Worm (Caenorhabditis elegans) whole organism, L2 larva: ENCODE data around the gene sly-1.

Experiments used
- C34F6.9 ChIP-seq: fragments of 150-350 bp; optimal IDR thresholded peaks from 2 replicates; lab custom pipeline; 2014; ENCODE audit warnings: missing biosample characterization, missing genetic modification characterization
- Y55F3AM.14 ChIP-seq: fragments of 200-800 bp; sonication (Bioruptor generic); optimal IDR thresholded peaks from 2 replicates; lab custom pipeline; 2018; ENCODE audit warnings: mild to moderate bottlenecking, missing genetic modification characterization, missing compliant biosample characterization
- ZK546.5 ChIP-seq: sonication (generic microtip); optimal IDR thresholded peaks from 2 replicates; lab custom pipeline; 2017; ENCODE audit warnings: missing biosample characterization, missing genetic modification characterization
- alr-1 ChIP-seq: fragments of 150-350 bp; optimal IDR thresholded peaks from 2 replicates; lab custom pipeline; 2014; ENCODE audit warnings: missing biosample characterization, missing genetic modification characterization
- aly-2 ChIP-seq: fragments of 150-350 bp; optimal IDR thresholded peaks from 2 replicates; lab custom pipeline; 2014; ENCODE audit warnings: missing biosample characterization, missing genetic modification characterization
- ceh-16 ChIP-seq: fragments of 150-350 bp; optimal IDR thresholded peaks from 2 replicates; lab custom pipeline; 2014; ENCODE audit warnings: missing biosample characterization, missing genetic modification characterization
- ceh-82 ChIP-seq: fragments of 150-350 bp; optimal IDR thresholded peaks from 2 replicates; lab custom pipeline; 2014; ENCODE audit warnings: missing biosample characterization, missing genetic modification characterization
- crh-2 ChIP-seq: sonication (generic microtip); optimal IDR thresholded peaks from 2 replicates; lab custom pipeline; 2017; ENCODE audit warnings: missing biosample characterization, missing genetic modification characterization
- egl-27 ChIP-seq: sonication (generic microtip); optimal IDR thresholded peaks from 3 replicates; lab custom pipeline; 2017; ENCODE audit warnings: missing biosample characterization, missing genetic modification reagents, missing genetic modification characterization
- elt-3 ChIP-seq: sonication (generic microtip); optimal IDR thresholded peaks from 2 replicates; lab custom pipeline; 2017; ENCODE audit warnings: missing biosample characterization, missing genetic modification characterization
- fos-1 ChIP-seq: fragments of 150-350 bp; optimal IDR thresholded peaks from 2 replicates; lab custom pipeline; 2014; ENCODE audit warnings: missing biosample characterization, missing genetic modification characterization
- gmeb-1 ChIP-seq: fragments of 150-350 bp; optimal IDR thresholded peaks from 2 replicates; lab custom pipeline; 2014; ENCODE audit warnings: missing biosample characterization, missing genetic modification characterization
- lin-11 ChIP-seq: fragments of 150-350 bp; sonication (generic microtip); optimal IDR thresholded peaks from 2 replicates; lab custom pipeline; 2014; ENCODE audit warnings: missing biosample characterization, missing genetic modification characterization, inconsistent platforms, mixed read lengths
- lin-13 ChIP-seq: fragments of 150-350 bp; optimal IDR thresholded peaks from 2 replicates; lab custom pipeline; 2014; ENCODE audit warnings: missing biosample characterization, missing genetic modification reagents, missing genetic modification characterization
- lin-39 ChIP-seq: fragments of 150-350 bp; optimal IDR thresholded peaks from 2 replicates; lab custom pipeline; 2014; ENCODE audit warnings: missing biosample characterization, missing genetic modification reagents, missing genetic modification characterization
- mab-5 ChIP-seq: fragments of 150-350 bp; optimal IDR thresholded peaks from 2 replicates; lab custom pipeline; 2014; ENCODE audit warnings: missing biosample characterization, missing genetic modification characterization
- mbf-1 ChIP-seq: sonication (generic microtip); optimal IDR thresholded peaks from 2 replicates; lab custom pipeline; 2017; ENCODE audit warnings: missing biosample characterization, missing genetic modification characterization
- mdl-1 ChIP-seq, 2 experiments: fragments of 150-350 bp in 1 of 2; sonication (generic microtip) in 1 of 2; optimal IDR thresholded peaks; 2 replicates each; lab custom pipeline; 2017; ENCODE audit warnings: missing biosample characterization in 2 of 2, missing genetic modification characterization in 2 of 2
- nhr-10 ChIP-seq: sonication (generic microtip); optimal IDR thresholded peaks from 2 replicates; lab custom pipeline; 2017; ENCODE audit warnings: missing biosample characterization, missing genetic modification characterization
- nhr-11 ChIP-seq: fragments of 150-350 bp; optimal IDR thresholded peaks from 2 replicates; lab custom pipeline; 2014; ENCODE audit warnings: missing biosample characterization, missing genetic modification characterization
- nhr-21 ChIP-seq: fragments of 150-350 bp; optimal IDR thresholded peaks from 2 replicates; lab custom pipeline; 2014; ENCODE audit warnings: missing biosample characterization, missing genetic modification characterization
- nhr-23 ChIP-seq: fragments of 150-350 bp; optimal IDR thresholded peaks from 2 replicates; lab custom pipeline; 2014; ENCODE audit warnings: missing biosample characterization, missing genetic modification reagents, missing genetic modification characterization
- nhr-237 ChIP-seq: fragments of 150-350 bp; optimal IDR thresholded peaks from 2 replicates; lab custom pipeline; 2014; ENCODE audit warnings: missing biosample characterization, missing genetic modification characterization
- nhr-25 ChIP-seq: fragments of 150-350 bp; sonication (generic microtip); optimal IDR thresholded peaks from 3 replicates; lab custom pipeline; 2014; ENCODE audit warnings: missing biosample characterization, missing genetic modification characterization
- nhr-77 ChIP-seq: fragments of 150-350 bp; optimal IDR thresholded peaks from 2 replicates; lab custom pipeline; 2014; ENCODE audit warnings: missing biosample characterization, missing genetic modification characterization
- peb-1 ChIP-seq: fragments of 150-350 bp; optimal IDR thresholded peaks from 2 replicates; lab custom pipeline; 2014; ENCODE audit warnings: missing biosample characterization, missing genetic modification characterization
- skn-1 ChIP-seq: sonication (generic microtip); optimal IDR thresholded peaks from 2 replicates; lab custom pipeline; 2017; ENCODE audit warnings: missing biosample characterization, missing genetic modification characterization
- sma-3 ChIP-seq: sonication (generic microtip); optimal IDR thresholded peaks from 2 replicates; lab custom pipeline; 2016; ENCODE audit warnings: missing genetic modification reagents, missing genetic modification characterization, missing compliant biosample characterization
- sma-9 ChIP-seq, 2 experiments: fragments of 150-350 bp in 1 of 2; sonication (generic microtip) in 1 of 2; optimal IDR thresholded peaks; 2 replicates each; lab custom pipeline; 2014 to 2016; ENCODE audit warnings: missing genetic modification characterization in 2 of 2, mild to moderate bottlenecking in 1 of 2, missing biosample characterization in 1 of 2, missing compliant biosample characterization in 1 of 2, missing genetic modification reagents in 1 of 2, moderate library complexity in 1 of 2
- unc-55 ChIP-seq: fragments of 150-350 bp; sonication (generic microtip); optimal IDR thresholded peaks from 3 replicates; lab custom pipeline; 2014; ENCODE audit warnings: missing biosample characterization, missing genetic modification reagents, missing genetic modification characterization
- unc-62 ChIP-seq: fragments of 150-350 bp; optimal IDR thresholded peaks from 2 replicates; lab custom pipeline; 2014; ENCODE audit warnings: missing biosample characterization, missing genetic modification reagents, missing genetic modification characterization
- zag-1 ChIP-seq: fragments of 150-350 bp; optimal IDR thresholded peaks from 2 replicates; lab custom pipeline; 2014; ENCODE audit warnings: missing biosample characterization, missing genetic modification characterization
- ztf-4 ChIP-seq: fragments of 150-350 bp; optimal IDR thresholded peaks from 2 replicates; lab custom pipeline; 2014; ENCODE audit warnings: missing biosample characterization, missing genetic modification characterization

The sly-1 gene

DNA sequence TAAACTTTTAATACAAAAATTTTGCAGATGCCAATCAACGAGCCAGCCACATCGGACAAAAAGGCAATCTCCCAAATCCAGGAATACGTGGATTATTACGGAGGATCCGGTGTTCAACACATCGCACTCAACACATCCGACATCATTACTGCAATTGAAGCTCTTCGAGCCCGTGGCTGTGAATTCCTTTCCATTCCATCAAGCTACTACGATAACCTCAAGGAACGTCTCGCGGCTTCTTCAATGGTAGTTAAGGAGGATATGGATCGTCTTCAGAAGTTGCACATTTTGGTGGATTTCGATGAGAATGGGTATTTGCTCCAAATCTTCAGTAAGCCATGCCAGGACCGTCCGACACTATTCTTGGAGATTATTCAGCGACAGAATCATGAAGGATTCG is 30.1 kb downstream of the sly-1 start:
- TF ChIP-seq skn-1 (tag; lab: Kevin White, UChicago) (no peak), mdl-1 (tag; optimal IDR thresholded peaks at IDR 0.05; lab: Kevin White, UChicago) (no peak), ztf-4 (tag; lab: Kevin White, UChicago) (no peak), nhr-237 (no peak), nhr-11 (tag; lab: Kevin White, UChicago) (no peak), egl-27 (tag; lab: Kevin White, UChicago) (no peak), unc-55 (GFP tag; lab: Kevin White, UChicago) (no peak), Y55F3AM.14 (GFP tag; lab: Kevin White, UChicago) (no peak)

DNA sequence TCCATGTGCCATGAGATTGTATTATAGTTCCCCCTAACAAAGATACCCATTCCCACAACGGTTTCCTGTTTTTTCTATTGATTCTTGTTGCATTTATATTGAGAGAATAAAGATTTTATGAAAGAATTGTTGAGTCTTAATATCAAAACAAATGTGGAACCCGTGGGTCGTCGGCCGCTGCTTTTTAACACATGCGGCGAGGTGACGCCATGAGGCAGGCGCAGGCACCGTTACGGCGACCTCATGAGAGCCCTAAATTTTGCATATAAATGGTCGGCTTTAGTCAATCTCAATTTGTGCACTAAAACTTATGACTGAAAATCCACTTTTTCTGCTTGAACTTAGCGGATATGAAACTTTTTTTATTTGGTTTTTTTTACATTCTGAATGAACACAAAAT is 30.7 kb downstream of the sly-1 start:
- TF ChIP-seq zag-1 (tag; lab: Kevin White, UChicago): no peak
- TF ChIP-seq nhr-21 (tag; lab: Kevin White, UChicago): peak; percentile 34
- TF ChIP-seq ceh-82 (tag; lab: Kevin White, UChicago): no peak
- TF ChIP-seq ZK546.5 (tag; lab: Kevin White, UChicago): no peak
- TF ChIP-seq sma-3 (GFP tag; lab: Kevin White, UChicago): peak; percentile 33

DNA sequence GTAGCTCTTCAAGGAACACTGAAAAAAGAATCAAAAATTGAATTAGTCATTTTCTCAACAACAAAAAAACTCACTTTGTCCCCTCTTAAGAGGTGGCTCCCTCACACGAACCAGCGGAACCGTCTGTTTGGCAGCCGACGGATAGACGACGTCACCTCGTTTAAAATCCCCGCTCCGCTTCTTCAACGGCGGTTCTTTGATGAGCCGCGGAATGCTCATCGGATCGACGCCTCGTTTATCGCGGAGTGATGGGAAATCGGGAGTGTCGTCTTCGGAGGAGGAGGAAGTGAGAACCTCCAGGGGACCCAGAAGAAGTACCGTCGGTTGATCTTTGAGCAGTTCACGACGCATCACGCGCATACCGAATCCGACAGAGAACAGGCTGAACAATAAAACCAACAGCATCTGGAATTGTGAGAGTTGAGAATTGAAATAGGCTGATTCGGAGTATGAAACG is 31.9 kb downstream of the sly-1 start, which contains the start of gene nlp-68:
nlp-68 (minus strand) TSS at position 407 of the 457 bp plus-strand sequence.
- TF ChIP-seq C34F6.9 (tag; lab: Kevin White, UChicago): no peak

DNA sequence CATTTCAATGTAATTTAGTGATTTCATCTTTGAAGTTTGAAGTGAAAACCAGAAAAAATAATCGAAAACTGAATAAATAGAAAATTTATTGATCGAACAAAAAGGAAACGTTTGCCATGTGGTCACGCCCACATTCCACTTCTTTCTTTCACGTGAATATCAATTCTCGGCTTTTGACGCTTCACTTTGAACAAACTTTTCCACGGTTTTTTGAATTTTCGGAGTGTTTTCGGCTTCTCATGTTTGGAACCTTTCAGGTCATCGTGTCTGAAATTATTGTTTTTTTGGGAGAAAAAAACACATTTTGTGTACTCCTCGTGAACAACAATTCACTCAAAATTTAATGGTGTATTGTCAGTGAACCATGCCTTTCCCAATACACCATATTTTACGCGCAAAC is 46.1 kb downstream of the sly-1 start, which contains the start of gene T21C12.8:
T21C12.8 (minus strand) TSS at position 101 of the 400 bp plus-strand sequence.
- no peak for TF ChIP-seq nhr-237
- TF ChIP-seq sma-9 (GFP tag; optimal IDR thresholded peaks at IDR 0.05; lab: Kevin White, UChicago): no peak
- TF ChIP-seq sma-9 (tag; optimal IDR thresholded peaks at IDR 0.05; lab: Kevin White, UChicago): no peak
- TF ChIP-seq ZK546.5 (tag; lab: Kevin White, UChicago): no peak
- TF ChIP-seq lin-11 (tag; lab: Kevin White, UChicago): no peak
- no peak for TF ChIP-seq lin-13 (GFP tag; lab: Kevin White, UChicago)
- TF ChIP-seq alr-1 (tag; lab: Kevin White, UChicago): no peak
- TF ChIP-seq unc-62: no peak
- no peak for TF ChIP-seq mbf-1
- TF ChIP-seq ceh-16 (tag; lab: Kevin White, UChicago): no peak
- TF ChIP-seq Y55F3AM.14 (GFP tag; lab: Kevin White, UChicago): no peak
- TF ChIP-seq skn-1 (tag; lab: Kevin White, UChicago): no peak
- no peak for TF ChIP-seq gmeb-1 (tag; lab: Kevin White, UChicago)
- TF ChIP-seq nhr-10 (tag; lab: Kevin White, UChicago): no peak
- no peak for TF ChIP-seq elt-3 (tag; lab: Kevin White, UChicago)
- TF ChIP-seq fos-1 (tag; lab: Kevin White, UChicago): no peak

DNA sequence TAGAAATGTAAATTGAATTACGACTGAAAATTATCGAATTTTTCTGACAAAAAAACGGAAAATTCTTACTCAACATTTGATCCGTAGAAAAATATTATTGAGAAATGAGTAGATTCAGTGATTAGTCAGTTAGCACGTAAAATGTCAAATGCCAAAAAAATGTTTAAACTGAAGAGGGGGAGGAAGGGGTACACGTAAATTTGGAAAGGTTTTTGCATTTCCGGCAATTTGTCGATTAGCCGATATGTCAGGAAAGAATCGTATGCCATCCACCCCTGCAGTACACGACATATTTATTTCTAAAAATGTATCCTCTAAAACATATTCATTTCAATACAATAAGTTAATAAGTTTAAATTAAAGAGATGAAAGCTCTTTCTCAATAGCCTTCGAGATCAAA is 51.1 kb downstream of the sly-1 start, which contains the start of gene T21C12.4:
T21C12.4 (minus strand) TSS at position 101 of the 400 bp plus-strand sequence.
- no peak for TF ChIP-seq nhr-77
- no peak for TF ChIP-seq nhr-21 (tag; lab: Kevin White, UChicago)
- TF ChIP-seq lin-39 (tag; lab: Kevin White, UChicago): no peak
- TF ChIP-seq aly-2: no peak
- no peak for TF ChIP-seq peb-1 (tag; lab: Kevin White, UChicago)
- no peak for TF ChIP-seq fos-1 (tag; lab: Kevin White, UChicago)
- TF ChIP-seq nhr-237: no peak
- TF ChIP-seq sma-9 (GFP tag; optimal IDR thresholded peaks at IDR 0.05; lab: Kevin White, UChicago): no peak
- TF ChIP-seq sma-9 (tag; optimal IDR thresholded peaks at IDR 0.05; lab: Kevin White, UChicago): no peak
- no peak for TF ChIP-seq nhr-23 (tag; lab: Kevin White, UChicago)
- TF ChIP-seq ceh-16 (tag; lab: Kevin White, UChicago): no peak
- TF ChIP-seq lin-13 (GFP tag; lab: Kevin White, UChicago): no peak
- TF ChIP-seq nhr-10 (tag; lab: Kevin White, UChicago): no peak
- TF ChIP-seq nhr-25 (tag; lab: Kevin White, UChicago): no peak
- no peak for TF ChIP-seq unc-55 (GFP tag; lab: Kevin White, UChicago)
- TF ChIP-seq, all 48 proteins: peak for 0

DNA sequence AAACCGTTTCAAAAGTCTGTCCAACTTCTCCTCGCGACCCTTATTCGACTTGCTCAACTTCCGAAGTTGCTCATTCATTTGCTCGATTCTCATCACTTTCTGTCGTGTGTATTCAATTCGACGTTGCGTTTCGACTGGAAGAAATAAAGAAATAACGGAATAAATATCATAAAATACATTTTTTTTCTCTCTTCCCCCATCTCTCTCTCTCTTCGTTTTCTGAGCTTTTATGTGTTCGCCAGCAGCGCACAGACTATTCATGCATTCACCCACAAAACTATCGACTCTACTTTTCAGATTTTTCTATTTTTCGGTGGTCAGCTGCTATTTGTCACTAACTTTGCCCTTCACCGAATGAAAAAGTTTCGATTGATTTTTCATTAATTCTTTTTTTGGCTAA is 53.4 kb downstream of the sly-1 start, which contains the start of gene rab-30:
rab-30 (plus strand) TSS at position 301 of the 400 bp plus-strand sequence.
- TF ChIP-seq mdl-1 (tag; optimal IDR thresholded peaks at IDR 0.05; lab: Kevin White, UChicago) (no peak), peb-1 (tag; lab: Kevin White, UChicago) (no peak), mab-5 (tag; lab: Kevin White, UChicago) (no peak), crh-2 (tag; lab: Kevin White, UChicago) (no peak)
